Worm (Caenorhabditis elegans): Measurements from ENCODE around the gene nspc-7.

DNA sequence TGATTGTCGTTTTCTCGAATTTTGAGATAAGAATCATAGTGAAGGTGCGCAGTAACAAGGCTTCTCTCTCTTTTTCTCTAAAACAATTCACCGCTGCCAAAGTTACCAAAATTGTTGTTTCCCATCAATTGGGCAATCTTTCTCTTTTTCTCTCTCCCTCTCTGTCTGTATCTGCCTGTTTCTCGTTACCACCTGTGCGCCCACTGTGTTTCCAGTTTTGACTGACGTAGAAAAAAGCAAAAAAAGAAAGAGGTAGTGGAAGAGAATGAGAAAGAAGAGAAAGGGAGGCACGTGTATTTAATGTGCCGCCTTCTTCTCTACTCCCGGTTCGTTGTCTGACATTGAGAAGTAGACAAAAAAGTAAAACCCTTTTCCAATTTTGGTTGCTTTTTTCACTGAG, 8.4 kb downstream of the nspc-7 start:
- TF ChIP-seq tab-1 (GFP tag; IDR thresholded peaks at IDR 0.05) (no peak), ztf-29 (GFP tag; IDR thresholded peaks at IDR 0.05) (no peak), T22C8.4 (GFP tag; IDR thresholded peaks at IDR 0.05) (no peak), ztf-23 (GFP tag; IDR thresholded peaks at IDR 0.05) (no peak), med-1 (GFP tag; optimal IDR thresholded peaks at IDR 0.05; ENCODE audit: insufficient read depth) (no peak), cog-1 (tag; optimal IDR thresholded peaks at IDR 0.05) (no peak), flt-1 (GFP tag; IDR thresholded peaks at IDR 0.05) (no peak), klf-2 (GFP tag; conservative IDR thresholded peaks at IDR 0.05) (no peak)
